Fruit fly (Drosophila melanogaster): Measurements from ENCODE around the gene p38b.

DNA sequence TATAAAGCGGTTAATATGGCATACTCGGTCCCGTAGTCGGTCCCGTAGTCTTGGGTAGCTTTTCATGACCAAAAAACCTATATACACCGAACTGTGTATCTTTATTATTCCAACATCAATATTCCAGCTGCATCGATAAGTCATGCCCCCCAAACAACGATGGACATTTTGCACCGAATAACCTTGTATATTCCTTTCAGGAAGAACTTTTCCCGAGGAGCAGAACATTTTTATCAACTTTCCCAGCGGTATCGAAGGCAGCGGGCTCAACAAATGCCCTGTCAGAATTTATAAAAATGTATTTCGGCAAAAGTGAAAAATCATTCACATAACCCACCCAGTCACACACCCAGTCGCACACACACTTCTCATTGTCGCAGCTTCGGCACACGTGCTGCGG lies 33.8 kb upstream of the p38b start, which contains the start of gene TM9SF4:
- no peak for TF ChIP-seq CG13204 (GFP tag; optimal IDR thresholded peaks at IDR 0.05)
- TF ChIP-seq CG9948 (tag; optimal IDR thresholded peaks at IDR 0.05) = no peak
- no peak for TF ChIP-seq gl (tag; optimal IDR thresholded peaks at IDR 0.05)
- TF ChIP-seq CG8159 (tag; optimal IDR thresholded peaks at IDR 0.05) = no peak
- no peak for TF ChIP-seq fd96Ca (GFP tag; IDR thresholded peaks at IDR 0.05)
- TF ChIP-seq CG17806 (tag; optimal IDR thresholded peaks at IDR 0.05) = no peak
- TF ChIP-seq CG8301 (tag; optimal IDR thresholded peaks at IDR 0.05) = no peak
- TF ChIP-seq rn (GFP tag; IDR thresholded peaks at IDR 0.05) = no peak
- TF ChIP-seq CG32121 (GFP tag; IDR thresholded peaks at IDR 0.05) = no peak
- no peak for TF ChIP-seq CG12605 (GFP tag; IDR thresholded peaks at IDR 0.05)
- no peak for TF ChIP-seq CG34367 (tag; optimal IDR thresholded peaks at IDR 0.05)

Data from whole organism, pupa.